Fruit fly (Drosophila melanogaster) whole organism, embryonic: ENCODE data around the gene Nulp1.

Experiments
- Atf3 ChIP-seq: fragments of 200-800 bp; sonication (Bioruptor generic); optimal IDR thresholded peaks from 3 replicates; lab custom pipeline; 2016; ENCODE audit warnings: missing biosample characterization, missing genetic modification characterization
- B-H2 ChIP-seq: fragments of 200-800 bp; sonication (Bioruptor generic); optimal IDR thresholded peaks from 2 replicates; lab custom pipeline; 2018; ENCODE audit warnings: missing biosample characterization, mild to moderate bottlenecking, missing genetic modification characterization
- BEAF-32 ChIP-seq: fragments of 200-800 bp; sonication (Bioruptor generic); optimal IDR thresholded peaks from 3 replicates; lab custom pipeline; 2017; ENCODE audit warnings: missing biosample characterization, missing genetic modification characterization, mild to moderate bottlenecking, moderate library complexity, missing genetic modification reagents
- Bteb2 ChIP-seq: fragments of 200-800 bp; sonication (Bioruptor generic); optimal IDR thresholded peaks from 2 replicates; lab custom pipeline; 2016; ENCODE audit warnings: missing biosample characterization, missing genetic modification characterization
- CG10209 ChIP-seq: fragments of 200-800 bp; sonication (Bioruptor generic); optimal IDR thresholded peaks from 3 replicates; lab custom pipeline; 2017; ENCODE audit warnings: missing biosample characterization, mild to moderate bottlenecking, missing genetic modification characterization, missing genetic modification reagents
- CG1024 ChIP-seq: fragments of 200-800 bp; sonication (Bioruptor generic); IDR thresholded peaks from 2 replicates; pipeline ENCODE4 v1.3.6; 2022; ENCODE audit warnings: missing biosample characterization, missing genetic modification characterization
- CG10543 ChIP-seq: fragments of 200-800 bp; sonication (Bioruptor generic); optimal IDR thresholded peaks from 3 replicates; lab custom pipeline; 2017; ENCODE audit warnings: missing biosample characterization, mild to moderate bottlenecking, missing genetic modification characterization, moderate library complexity
- CG1233 ChIP-seq: fragments of 200-800 bp; sonication (Bioruptor generic); optimal IDR thresholded peaks from 4 replicates; lab custom pipeline; 2018; ENCODE audit warnings: missing biosample characterization, mild to moderate bottlenecking, missing genetic modification characterization
- CG12744 ChIP-seq: fragments of 200-800 bp; sonication (Bioruptor generic); optimal IDR thresholded peaks from 2 replicates; lab custom pipeline; 2016; ENCODE audit warnings: missing biosample characterization, missing genetic modification characterization
- CG12769 ChIP-seq: fragments of 200-800 bp; sonication (Bioruptor generic); optimal IDR thresholded peaks from 2 replicates; lab custom pipeline; 2019; ENCODE audit warnings: missing biosample characterization, mild to moderate bottlenecking, missing genetic modification characterization, moderate library complexity
- CG13296 ChIP-seq: fragments of 200-800 bp; sonication (Bioruptor generic); optimal IDR thresholded peaks from 3 replicates; lab custom pipeline; 2018; ENCODE audit warnings: missing biosample characterization, mild to moderate bottlenecking, missing genetic modification characterization
- CG13424 ChIP-seq: fragments of 200-800 bp; sonication (Bioruptor generic); optimal IDR thresholded peaks from 2 replicates; lab custom pipeline; 2019; ENCODE audit warnings: missing biosample characterization, mild to moderate bottlenecking, missing genetic modification characterization, moderate library complexity
- CG14014 ChIP-seq: fragments of 200-800 bp; sonication (Bioruptor generic); IDR thresholded peaks from 2 replicates; pipeline ENCODE4 v1.3.6; 2022; ENCODE audit warnings: missing biosample characterization, missing genetic modification characterization
- CG14441 ChIP-seq: fragments of 200-800 bp; sonication (Bioruptor generic); IDR thresholded peaks from 2 replicates; pipeline ENCODE4 v1.3.6; 2022; ENCODE audit warnings: missing biosample characterization, missing genetic modification characterization
- CG15073 ChIP-seq: fragments of 200-800 bp; sonication (Bioruptor generic); optimal IDR thresholded peaks from 2 replicates; lab custom pipeline; 2016; ENCODE audit warnings: missing biosample characterization, missing genetic modification characterization
- CG17912 ChIP-seq: fragments of 200-800 bp; sonication (Bioruptor generic); optimal IDR thresholded peaks from 2 replicates; lab custom pipeline; 2018; ENCODE audit warnings: missing biosample characterization, mild to moderate bottlenecking, missing genetic modification characterization
- CG1832 ChIP-seq: fragments of 200-800 bp; sonication (Bioruptor generic); optimal IDR thresholded peaks from 2 replicates; lab custom pipeline; 2017; ENCODE audit warnings: missing biosample characterization, mild to moderate bottlenecking, missing genetic modification characterization, inconsistent platforms
- CG2199 ChIP-seq: fragments of 200-800 bp; sonication (Bioruptor generic); IDR thresholded peaks from 3 replicates; pipeline ENCODE4 v1.3.6; 2022; ENCODE audit warnings: missing biosample characterization, missing genetic modification characterization
- CG2875 ChIP-seq: fragments of 200-800 bp; sonication (Bioruptor generic); optimal IDR thresholded peaks from 2 replicates; lab custom pipeline; 2017; ENCODE audit warnings: missing biosample characterization, mild to moderate bottlenecking, missing genetic modification characterization, missing genetic modification reagents
- CG3163 ChIP-seq: fragments of 200-800 bp; sonication (Bioruptor generic); optimal IDR thresholded peaks from 3 replicates; lab custom pipeline; 2016; ENCODE audit warnings: missing biosample characterization, missing genetic modification characterization
- CG6175 ChIP-seq: fragments of 200-800 bp; sonication (Bioruptor generic); IDR thresholded peaks from 3 replicates; pipeline ENCODE4 v1.3.6; 2022; ENCODE audit warnings: missing biosample characterization, missing genetic modification characterization
- CG6765 ChIP-seq: fragments of 200-800 bp; sonication (Bioruptor generic); optimal IDR thresholded peaks from 3 replicates; lab custom pipeline; 2017; ENCODE audit warnings: missing biosample characterization, mild to moderate bottlenecking, missing genetic modification characterization
- CG7786 ChIP-seq: fragments of 200-800 bp; sonication (Bioruptor generic); optimal IDR thresholded peaks from 2 replicates; lab custom pipeline; 2016; ENCODE audit warnings: missing biosample characterization, missing genetic modification characterization
- CG7928 ChIP-seq: fragments of 200-800 bp; sonication (Bioruptor generic); optimal IDR thresholded peaks from 2 replicates; lab custom pipeline; 2017; ENCODE audit warnings: missing biosample characterization, mild to moderate bottlenecking, missing genetic modification characterization
- CG8290 ChIP-seq, 3 experiments: fragments of 200-800 bp; sonication (Bioruptor generic); optimal IDR thresholded peaks; 2 replicates each; lab custom pipeline; 2016 to 2019; ENCODE audit warnings: missing biosample characterization in 3 of 3, missing genetic modification characterization in 3 of 3, mild to moderate bottlenecking in 2 of 3, moderate library complexity in 1 of 3
- CG9797 ChIP-seq: fragments of 200-800 bp; sonication (Bioruptor generic); optimal IDR thresholded peaks from 3 replicates; lab custom pipeline; 2018; ENCODE audit warnings: missing biosample characterization, mild to moderate bottlenecking, missing genetic modification characterization
- CHES-1-like ChIP-seq: fragments of 200-800 bp; sonication (Bioruptor generic); optimal IDR thresholded peaks from 2 replicates; lab custom pipeline; 2016; ENCODE audit warnings: missing biosample characterization, missing genetic modification characterization
- CoRest ChIP-seq: fragments of 200-800 bp; sonication (Bioruptor generic); optimal IDR thresholded peaks from 3 replicates; lab custom pipeline; 2018; ENCODE audit warnings: missing biosample characterization, mild to moderate bottlenecking, missing genetic modification characterization, moderate library complexity
- Dek ChIP-seq: fragments of 200-800 bp; sonication (Bioruptor generic); optimal IDR thresholded peaks from 3 replicates; lab custom pipeline; 2019; ENCODE audit warnings: missing biosample characterization, mild to moderate bottlenecking, missing genetic modification characterization, moderate library complexity
- Drgx ChIP-seq: fragments of 200-800 bp; sonication (Bioruptor generic); IDR thresholded peaks from 2 replicates; pipeline ENCODE4 v1.3.6; 2022; ENCODE audit warnings: missing biosample characterization, missing genetic modification characterization
- E2f1 ChIP-seq: fragments of 200-800 bp; sonication (Bioruptor generic); IDR thresholded peaks from 2 replicates; pipeline ENCODE4 v1.3.6; 2022; ENCODE audit warnings: missing biosample characterization, missing genetic modification characterization
- Fer3 ChIP-seq: fragments of 200-800 bp; sonication (Bioruptor generic); optimal IDR thresholded peaks from 2 replicates; lab custom pipeline; 2018; ENCODE audit warnings: missing biosample characterization, mild to moderate bottlenecking, missing genetic modification characterization, moderate library complexity
- Hand ChIP-seq: fragments of 200-800 bp; sonication (Bioruptor generic); optimal IDR thresholded peaks from 2 replicates; lab custom pipeline; 2017; ENCODE audit warnings: mild to moderate bottlenecking, missing biosample characterization, missing genetic modification reagents, missing genetic modification characterization
- MESR4 ChIP-seq: fragments of 200-800 bp; sonication (Bioruptor generic); optimal IDR thresholded peaks from 2 replicates; lab custom pipeline; 2018; ENCODE audit warnings: missing biosample characterization, mild to moderate bottlenecking, missing genetic modification characterization, moderate library complexity
- NC2β ChIP-seq: fragments of 200-800 bp; sonication (Bioruptor generic); optimal IDR thresholded peaks from 2 replicates; lab custom pipeline; 2016; ENCODE audit warnings: missing biosample characterization, missing genetic modification characterization
- Pdp1 ChIP-seq, 2 experiments: fragments of 200-800 bp; sonication (Bioruptor generic); optimal IDR thresholded peaks; 3 replicates each; lab custom pipeline; 2016; ENCODE audit warnings: missing biosample characterization in 2 of 2, missing genetic modification characterization in 2 of 2, mild to moderate bottlenecking in 1 of 2, moderate library complexity in 1 of 2
- Side ChIP-seq: fragments of 200-800 bp; sonication (Bioruptor generic); optimal IDR thresholded peaks from 2 replicates; lab custom pipeline; 2016; ENCODE audit warnings: missing biosample characterization, missing genetic modification characterization
- Sin3A ChIP-seq: fragments of >200 bp; optimal IDR thresholded peaks from 2 replicates; lab custom pipeline; 2018
- abd-A ChIP-seq: fragments of 200-800 bp; sonication (Bioruptor generic); optimal IDR thresholded peaks from 3 replicates; lab custom pipeline; 2019; ENCODE audit warnings: missing biosample characterization, mild to moderate bottlenecking, missing genetic modification characterization, moderate library complexity
- ci ChIP-seq: fragments of 200-800 bp; sonication (Bioruptor generic); IDR thresholded peaks from 3 replicates; pipeline ENCODE4 v1.3.6; 2022; ENCODE audit warnings: missing biosample characterization, missing genetic modification characterization
- gt ChIP-seq: fragments of 200-800 bp; sonication (Bioruptor generic); IDR thresholded peaks from 2 replicates; pipeline ENCODE4 v1.3.6; 2022; ENCODE audit warnings: missing biosample characterization, missing genetic modification characterization
- ham ChIP-seq: fragments of 200-800 bp; sonication (Bioruptor generic); IDR thresholded peaks from 2 replicates; pipeline ENCODE4 v1.3.6; 2022; ENCODE audit warnings: missing biosample characterization, missing genetic modification characterization
- jing ChIP-seq: fragments of 200-800 bp; sonication (Bioruptor generic); optimal IDR thresholded peaks from 2 replicates; lab custom pipeline; 2018; ENCODE audit warnings: missing biosample characterization, mild to moderate bottlenecking, missing genetic modification characterization
- ken ChIP-seq: fragments of 200-800 bp; sonication (Bioruptor generic); IDR thresholded peaks from 3 replicates; pipeline ENCODE4 v1.3.6; 2022; ENCODE audit warnings: missing biosample characterization, missing genetic modification characterization
- mld ChIP-seq: fragments of 200-800 bp; sonication (Bioruptor generic); IDR thresholded peaks from 3 replicates; pipeline ENCODE4 v1.3.6; 2022; ENCODE audit warnings: missing biosample characterization, missing genetic modification characterization; ENCODE audit not compliant: partially characterized antibody
- peb ChIP-seq: fragments of 200-800 bp; sonication (Bioruptor generic); IDR thresholded peaks from 2 replicates; pipeline ENCODE4 v1.3.6; 2022; ENCODE audit warnings: missing biosample characterization, missing genetic modification characterization
- pfk ChIP-seq: fragments of 200-800 bp; sonication (Bioruptor generic); optimal IDR thresholded peaks from 2 replicates; lab custom pipeline; 2018; ENCODE audit warnings: missing biosample characterization, mild to moderate bottlenecking, missing genetic modification characterization, moderate library complexity
- tap ChIP-seq: fragments of 200-800 bp; optimal IDR thresholded peaks from 3 replicates; lab custom pipeline; 2019; ENCODE audit warnings: missing biosample characterization, mild to moderate bottlenecking, missing genetic modification characterization, moderate library complexity
- tna ChIP-seq: fragments of 200-800 bp; sonication (Bioruptor generic); IDR thresholded peaks from 2 replicates; pipeline ENCODE4 v1.3.6; 2022; ENCODE audit warnings: missing biosample characterization, missing genetic modification characterization; ENCODE audit not compliant: partially characterized antibody
- tup ChIP-seq: fragments of 200-800 bp; sonication (Bioruptor generic); optimal IDR thresholded peaks from 2 replicates; lab custom pipeline; 2016; ENCODE audit warnings: missing biosample characterization, mild to moderate bottlenecking, missing genetic modification characterization, moderate library complexity
- wor ChIP-seq: fragments of 200-800 bp; sonication (Bioruptor generic); IDR thresholded peaks from 2 replicates; pipeline ENCODE4 v1.3.6; 2022; ENCODE audit warnings: missing biosample characterization, missing genetic modification characterization

The Nulp1 gene

dm6 chr3L:8080790-8081189 lies 29.4 kb upstream of the Nulp1 start:
- TF ChIP-seq CG3163 (GFP tag; lab: Kevin White, UChicago) (peak; percentile 22), CG10543 (peak; percentile 31), CG1024 (GFP tag; lab: Robert Waterston, UW) (peak; percentile 8; the same call in 1 of the 2 replicates), CG10209 (peak; percentile 53), CG6175 (peak; percentile 51; the same call in 1 of the 3 replicates), CG1233 (GFP tag; lab: Kevin White, UChicago) (no peak), Sin3A (lab: Kevin White, UChicago) (no peak), E2f1 (GFP tag; lab: Robert Waterston, UW) (no peak), CG1832 (GFP tag; lab: Kevin White, UChicago) (no peak), CG12769 (tag; lab: Kevin White, UChicago) (peak; percentile 74), ham (GFP tag; lab: Robert Waterston, UW) (no peak), Side (GFP tag; lab: Kevin White, UChicago) (no peak), Pdp1 (GFP tag; optimal IDR thresholded peaks at IDR 0.05; lab: Kevin White, UChicago) (peak in 1 of 2 experiments; percentile 13), CG7928 (GFP tag; lab: Kevin White, UChicago) (no peak), CG2199 (peak; percentile 88; the same call in 2 of the 3 replicates), ken (no peak), Bteb2 (GFP tag; lab: Kevin White, UChicago) (no peak), abd-A (peak; percentile 15), mld (no peak), tup (GFP tag; lab: Kevin White, UChicago) (no peak)

- TF ChIP-seq CG12744 (peak; percentile 18), pfk (GFP tag; lab: Kevin White, UChicago) (peak; percentile 53), CoRest (no peak), peb (GFP tag; lab: Robert Waterston, UW) (no peak), Fer3 (peak; percentile 46), CG9797 (GFP tag; lab: Kevin White, UChicago) (no peak), CG13296 (GFP tag; lab: Kevin White, UChicago) (peak; percentile 64), CG14014 (peak; percentile 38; the same call in 1 of the 2 replicates), CG15073 (GFP tag; lab: Kevin White, UChicago) (no peak), CG17912 (peak; percentile 21), Hand (GFP tag; lab: Kevin White, UChicago) (peak; percentile 68), gt (GFP tag; lab: Robert Waterston, UW) (no peak), CG6765 (GFP tag; lab: Kevin White, UChicago) (peak; percentile 66), CG8290 (GFP tag; optimal IDR thresholded peaks at IDR 0.05; lab: Kevin White, UChicago) (peak; percentile 19), CG8290 (tag; optimal IDR thresholded peaks at IDR 0.05; lab: Kevin White, UChicago) (peak; percentile 38 to 71), CG13424 (no peak), CG14441 (GFP tag; lab: Robert Waterston, UW) (no peak), CG2875 (GFP tag; lab: Kevin White, UChicago) (peak; percentile 21), CHES-1-like (GFP tag; lab: Kevin White, UChicago) (peak; percentile 5), NC2β (GFP tag; lab: Kevin White, UChicago) (no peak), BEAF-32 (GFP tag; lab: Kevin White, UChicago) (no peak), ci (peak; percentile 90; the same call in 2 of the 3 replicates), CG7786 (GFP tag; lab: Kevin White, UChicago) (peak; percentile 19), Atf3 (GFP tag; lab: Kevin White, UChicago) (no peak), Dek (tag; lab: Kevin White, UChicago) (peak; percentile 17), B-H2 (peak; percentile 79), tap (tag; lab: Kevin White, UChicago) (peak; percentile 29), MESR4 (no peak), jing (GFP tag; lab: Kevin White, UChicago) (no peak), tna (GFP tag; lab: Robert Waterston, UW) (no peak), wor (no peak), Drgx (GFP tag; lab: Robert Waterston, UW) (peak; percentile 28; the same call in 1 of the 2 replicates)
These were observed 28.3 kb upstream of the Nulp1 start for dm6 chr3L:8081822-8082221.
